Worm (Caenorhabditis elegans): ENCODE measurements around the gene col-171.
A peak's percentile ranks its signal among the peaks of the same experiment; 100 is the strongest.

The col-171 gene

ce11 chrX:6384537-6384936 lies 50.4 kb downstream of the col-171 start:
- no peak for TF ChIP-seq tbx-2 (tag; optimal IDR thresholded peaks at IDR 0.05)
- TF ChIP-seq ztf-11 (tag; optimal IDR thresholded peaks at IDR 0.05): no peak
- TF ChIP-seq efl-1 (optimal IDR thresholded peaks at IDR 0.05): no peak
- TF ChIP-seq efl-1 (GFP tag; optimal IDR thresholded peaks at IDR 0.05 in 1 of 2): peak in 1 of 2 experiments; percentile 19
- TF ChIP-seq F16B12.6 (tag; optimal IDR thresholded peaks at IDR 0.05): no peak
